Worm (Caenorhabditis elegans) whole organism, midembryonic: ENCODE results near the gene osm-8.

Experiments used
- T22C8.4 ChIP-seq: fragments of 200-800 bp; sonication (Bioruptor generic); IDR thresholded peaks from 2 replicates; pipeline ENCODE4 v1.3.6; 2022; ENCODE audit warnings: missing genetic modification characterization, missing compliant biosample characterization
- cog-1 ChIP-seq: sonication (generic microtip); optimal IDR thresholded peaks from 2 replicates; lab custom pipeline; 2016; ENCODE audit warnings: missing genetic modification characterization, missing compliant biosample characterization
- flt-1 ChIP-seq: fragments of 200-800 bp; sonication (Bioruptor generic); IDR thresholded peaks from 2 replicates; pipeline ENCODE4 v1.3.6; 2022; ENCODE audit warnings: missing genetic modification characterization, missing compliant biosample characterization
- klf-2 ChIP-seq: fragments of 200-800 bp; sonication (Bioruptor generic); conservative IDR thresholded peaks from 2 replicates; pipeline ENCODE4 v1.3.6; 2022; ENCODE audit warnings: missing genetic modification reagents, missing genetic modification characterization, missing compliant biosample characterization
- med-1 ChIP-seq: sonication (generic microtip); optimal IDR thresholded peaks from 2 replicates; lab custom pipeline; 2017; ENCODE audit warnings: missing genetic modification characterization, mild to moderate bottlenecking, missing compliant biosample characterization, antibody characterized with exemption, missing genetic modification reagents; ENCODE audit not compliant: insufficient read depth
- ref-1 ChIP-seq: fragments of 200-800 bp; sonication (Bioruptor generic); conservative IDR thresholded peaks from 2 replicates; pipeline ENCODE4 v1.3.6; 2022; ENCODE audit warnings: missing genetic modification reagents, missing genetic modification characterization, missing compliant biosample characterization
- tab-1 ChIP-seq: fragments of 200-800 bp; sonication (Bioruptor generic); IDR thresholded peaks from 2 replicates; pipeline ENCODE4 v1.3.6; 2022; ENCODE audit warnings: missing genetic modification characterization, missing compliant biosample characterization
- ztf-23 ChIP-seq: fragments of 200-800 bp; sonication (Bioruptor generic); IDR thresholded peaks from 2 replicates; pipeline ENCODE4 v1.3.6; 2022; ENCODE audit warnings: missing genetic modification reagents, missing genetic modification characterization, missing compliant biosample characterization
- ztf-29 ChIP-seq: fragments of 200-800 bp; sonication (Bioruptor generic); IDR thresholded peaks from 2 replicates; pipeline ENCODE4 v1.3.6; 2022; ENCODE audit warnings: missing genetic modification reagents, missing genetic modification characterization, missing compliant biosample characterization

The osm-8 gene

DNA sequence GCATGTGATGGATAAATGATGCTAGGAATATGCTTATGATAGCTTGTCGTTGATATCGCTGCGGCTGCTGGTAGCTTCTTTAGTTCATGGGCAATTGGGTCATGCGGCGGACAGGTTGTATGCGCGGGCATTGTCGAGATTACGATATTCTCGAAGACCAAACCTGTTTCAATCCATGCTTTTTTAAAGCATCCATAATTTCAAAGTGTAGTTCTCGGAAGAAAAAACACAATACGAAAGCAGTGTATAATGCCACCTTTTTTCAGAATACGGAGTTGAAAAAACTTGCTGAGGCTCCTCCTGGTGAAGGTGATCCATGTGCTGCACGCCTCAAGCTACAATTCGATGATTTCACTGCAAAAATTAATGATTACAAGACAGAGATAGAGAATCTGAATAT, at the start of gene osm-8:
Gene osm-8, minus strand, starts transcription at position 101 of the 400 bp plus-strand sequence.
- TF ChIP-seq tab-1 (GFP tag; lab: Robert Waterston, UW) (no peak), cog-1 (no peak), med-1 (no peak), ztf-29 (no peak), klf-2 (GFP tag; lab: Robert Waterston, UW) (no peak), T22C8.4 (GFP tag; lab: Robert Waterston, UW) (no peak), ref-1 (no peak), flt-1 (GFP tag; lab: Robert Waterston, UW) (no peak), ztf-23 (GFP tag; lab: Robert Waterston, UW) (no peak)

ce11 chrII:7651171-7651570, 46.0 kb upstream of the osm-8 start, which contains the start of gene pde-4:
pde-4 (minus strand) TSS chrII:7651246.
- TF ChIP-seq tab-1 (GFP tag; lab: Robert Waterston, UW), result no peak
- no peak for TF ChIP-seq flt-1 (GFP tag; lab: Robert Waterston, UW)
- no peak for TF ChIP-seq ref-1
- TF ChIP-seq med-1, result no peak
- no peak for TF ChIP-seq ztf-29
- TF ChIP-seq T22C8.4 (GFP tag; lab: Robert Waterston, UW), result no peak
- no peak for TF ChIP-seq ztf-23 (GFP tag; lab: Robert Waterston, UW)
- no peak for TF ChIP-seq klf-2 (GFP tag; lab: Robert Waterston, UW)
- no peak for TF ChIP-seq cog-1

- TF ChIP-seq T22C8.4 (GFP tag; lab: Robert Waterston, UW) (no peak), cog-1 (no peak)
Measured at ce11 chrII:7643214-7643613, 38.0 kb upstream of the osm-8 start.

- no peak for TF ChIP-seq med-1
- TF ChIP-seq tab-1 (GFP tag; lab: Robert Waterston, UW), result no peak
- TF ChIP-seq ztf-23 (GFP tag; lab: Robert Waterston, UW), result no peak
- TF ChIP-seq klf-2 (GFP tag; lab: Robert Waterston, UW), result no peak
- no peak for TF ChIP-seq ref-1
- no peak for TF ChIP-seq ztf-29
- no peak for TF ChIP-seq T22C8.4 (GFP tag; lab: Robert Waterston, UW)
- TF ChIP-seq flt-1 (GFP tag; lab: Robert Waterston, UW), result peak; percentile 58
- TF ChIP-seq cog-1, result peak; percentile 17
Measured at ce11 chrII:7642016-7642653, 36.9 kb upstream of the osm-8 start.

DNA sequence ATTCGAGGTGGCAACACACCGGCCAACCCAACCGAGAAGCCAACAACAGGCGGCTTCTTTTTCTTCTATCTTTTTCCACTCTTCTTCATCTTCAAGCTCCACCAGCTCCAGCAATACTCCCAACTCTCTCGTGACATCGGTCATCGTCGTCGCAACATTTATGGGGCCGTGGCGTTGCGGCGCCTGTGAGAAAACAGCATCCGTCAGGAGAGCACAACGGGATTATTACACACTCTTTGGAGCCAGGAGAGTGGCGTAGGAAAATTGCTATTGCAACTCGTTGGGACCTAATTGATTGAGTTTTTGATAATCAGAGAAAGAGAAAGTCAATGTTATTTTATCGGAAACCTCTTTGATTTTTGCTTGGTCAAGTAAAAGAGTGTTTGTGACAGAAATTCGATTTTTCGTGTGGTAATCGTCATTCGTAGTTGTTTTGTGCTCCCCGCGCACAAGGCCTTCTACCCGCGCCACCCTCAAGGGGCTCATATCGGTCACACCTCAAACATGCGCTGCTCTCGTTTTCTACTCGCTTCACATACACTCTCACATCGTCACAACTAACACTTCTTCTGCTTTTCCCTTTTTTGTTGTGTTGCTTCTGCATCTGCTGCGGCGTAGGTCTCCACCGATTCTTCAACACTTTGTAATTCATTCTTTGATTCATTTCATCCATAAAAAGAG, 35.1 kb upstream of the osm-8 start:
- no peak for TF ChIP-seq ztf-23 (GFP tag; lab: Robert Waterston, UW)
- TF ChIP-seq tab-1 (GFP tag; lab: Robert Waterston, UW), result no peak
- TF ChIP-seq cog-1, result no peak
- no peak for TF ChIP-seq flt-1 (GFP tag; lab: Robert Waterston, UW)
- TF ChIP-seq klf-2 (GFP tag; lab: Robert Waterston, UW), result no peak
- no peak for TF ChIP-seq med-1
- no peak for TF ChIP-seq ztf-29
- no peak for TF ChIP-seq ref-1
- no peak for TF ChIP-seq T22C8.4 (GFP tag; lab: Robert Waterston, UW)

DNA sequence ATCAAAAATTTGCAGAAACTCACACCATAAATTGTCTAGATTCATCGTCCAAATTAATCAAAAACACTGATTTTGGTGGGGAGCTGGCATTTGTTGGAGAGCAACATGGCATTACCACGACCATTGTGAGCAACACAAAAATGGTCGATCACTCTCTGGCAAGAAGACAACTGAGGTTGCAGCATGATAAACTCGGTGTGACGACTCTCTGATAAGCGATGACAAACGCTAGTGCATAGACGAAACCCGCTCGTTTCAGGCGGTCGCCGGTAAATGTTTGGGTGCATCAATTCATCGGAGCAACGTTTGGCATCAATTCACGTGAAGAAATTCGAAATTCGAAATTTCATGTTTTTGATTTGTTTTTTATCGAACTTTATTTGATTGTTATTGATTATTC, 33.8 kb upstream of the osm-8 start:
- TF ChIP-seq ztf-23 (GFP tag; lab: Robert Waterston, UW), result no peak

ce11 chrII:7636941-7637340, 31.7 kb upstream of the osm-8 start:
- TF ChIP-seq ztf-29 (no peak), ztf-23 (GFP tag; lab: Robert Waterston, UW) (no peak), cog-1 (no peak), klf-2 (GFP tag; lab: Robert Waterston, UW) (no peak), tab-1 (GFP tag; lab: Robert Waterston, UW) (no peak)

DNA sequence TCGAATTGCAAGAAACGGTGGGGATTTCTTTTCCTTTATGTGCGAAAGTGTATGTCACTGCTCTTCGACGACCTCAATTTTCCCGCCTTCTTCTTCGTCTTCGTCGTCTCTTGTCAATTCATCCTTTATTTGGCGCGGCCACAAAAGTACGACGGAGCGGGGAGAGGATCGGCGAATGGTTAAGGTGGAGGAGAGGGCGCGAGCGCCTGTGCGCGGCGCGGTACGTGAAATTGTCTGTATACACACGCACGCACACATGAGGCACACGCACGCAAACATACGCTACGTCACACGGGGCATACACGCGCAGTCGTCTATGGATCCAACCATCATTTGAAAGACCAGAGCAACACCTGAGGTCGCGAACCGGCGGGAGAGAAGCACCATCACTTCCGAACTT, 30.1 kb upstream of the osm-8 start:
- TF ChIP-seq med-1 (no peak), tab-1 (GFP tag; lab: Robert Waterston, UW) (no peak), ref-1 (no peak), ztf-23 (GFP tag; lab: Robert Waterston, UW) (no peak), klf-2 (GFP tag; lab: Robert Waterston, UW) (no peak), T22C8.4 (GFP tag; lab: Robert Waterston, UW) (no peak), cog-1 (no peak), ztf-29 (no peak), flt-1 (GFP tag; lab: Robert Waterston, UW) (no peak)

ce11 chrII:7631677-7632210, 26.5 kb upstream of the osm-8 start:
- TF ChIP-seq klf-2 (GFP tag; lab: Robert Waterston, UW) (no peak), flt-1 (GFP tag; lab: Robert Waterston, UW) (no peak), ztf-23 (GFP tag; lab: Robert Waterston, UW) (no peak), tab-1 (GFP tag; lab: Robert Waterston, UW) (no peak), ref-1 (no peak)

DNA sequence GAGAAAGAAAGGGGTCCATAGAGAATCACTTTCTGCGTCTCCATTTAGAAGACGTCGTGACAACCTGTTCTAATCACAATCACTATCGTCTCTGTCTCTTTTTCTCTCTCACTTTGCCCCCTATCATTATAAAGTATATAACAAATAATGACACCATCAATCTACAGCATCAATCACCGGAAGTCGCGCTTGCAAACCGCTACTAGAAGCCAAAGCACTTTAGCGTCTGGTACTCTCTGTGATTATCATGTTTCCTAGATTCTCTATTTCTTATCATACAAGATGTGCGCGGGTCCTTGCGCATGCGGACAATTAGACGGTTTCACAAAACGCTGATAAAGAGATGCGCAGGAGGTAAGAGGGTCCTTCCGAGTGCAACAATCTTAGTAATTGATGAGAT, 26.0 kb upstream of the osm-8 start:
- TF ChIP-seq T22C8.4 (GFP tag; lab: Robert Waterston, UW), result no peak
- peak; percentile 58; the same call in 1 of the 2 replicates for TF ChIP-seq ztf-29
- peak; percentile 39 for TF ChIP-seq cog-1

DNA sequence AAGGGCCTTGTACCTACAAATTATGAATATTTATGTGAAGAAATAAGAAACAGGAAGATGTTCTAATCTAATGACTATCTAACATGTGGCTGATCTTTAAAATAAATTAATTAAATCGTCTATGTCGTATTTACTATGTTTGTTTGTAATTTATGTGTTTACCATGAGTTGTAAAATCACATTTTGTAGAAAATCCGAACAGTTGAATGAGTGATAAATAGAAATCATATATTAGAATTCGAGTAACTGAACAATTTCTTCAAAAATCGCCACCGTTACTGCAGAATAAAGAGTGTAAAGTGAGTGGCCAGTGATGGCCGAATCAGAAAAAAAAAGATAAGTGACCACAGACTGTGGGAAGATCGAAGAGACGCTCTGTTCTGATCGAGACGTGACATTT, 24.8 kb upstream of the osm-8 start:
- TF ChIP-seq ztf-23 (GFP tag; lab: Robert Waterston, UW), result no peak
- no peak for TF ChIP-seq ref-1
- no peak for TF ChIP-seq tab-1 (GFP tag; lab: Robert Waterston, UW)
- TF ChIP-seq klf-2 (GFP tag; lab: Robert Waterston, UW), result no peak
- no peak for TF ChIP-seq med-1
- no peak for TF ChIP-seq flt-1 (GFP tag; lab: Robert Waterston, UW)
- no peak for TF ChIP-seq T22C8.4 (GFP tag; lab: Robert Waterston, UW)
- TF ChIP-seq cog-1, result no peak
- TF ChIP-seq ztf-29, result no peak
